Worm (Caenorhabditis elegans): ENCODE measurements around the gene lido-2.

lido-2 gene

DNA sequence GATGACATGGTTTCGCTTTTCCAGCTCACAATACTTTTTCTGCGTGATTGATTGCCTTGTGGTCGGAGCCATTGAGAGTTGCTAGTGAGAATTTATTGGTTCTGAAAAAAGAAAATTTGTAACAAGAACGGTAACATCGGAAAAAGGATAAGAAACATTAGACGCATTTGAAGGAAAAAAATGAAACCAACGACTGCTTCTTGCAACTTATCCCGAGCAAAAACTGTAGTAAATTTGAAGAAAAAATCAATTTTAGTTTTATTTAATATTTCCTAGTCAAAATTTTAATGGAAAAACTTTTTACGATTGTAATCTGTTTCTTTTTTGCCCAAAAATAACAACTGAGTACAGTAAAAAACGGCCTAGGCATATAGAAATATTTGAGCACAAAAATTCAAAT lies 7.1 kb upstream of the lido-2 start, which contains the start of gene lido-4:
Gene lido-4, minus strand, starts transcription at position 101 of the 400 bp plus-strand sequence.
- no peak for TF ChIP-seq ccch-3 (GFP tag; optimal IDR thresholded peaks at IDR 0.05)
- TF ChIP-seq let-607 (tag; optimal IDR thresholded peaks at IDR 0.05), result no peak
- TF ChIP-seq let-526 (GFP tag; IDR thresholded peaks at IDR 0.05), result no peak
- TF ChIP-seq C06A6.2 (GFP tag; conservative IDR thresholded peaks at IDR 0.05), result no peak
- no peak for TF ChIP-seq dpff-1 (tag; optimal IDR thresholded peaks at IDR 0.05)
- TF ChIP-seq sea-2 (GFP tag; IDR thresholded peaks at IDR 0.05), result no peak
- TF ChIP-seq snpc-4 (GFP tag; optimal IDR thresholded peaks at IDR 0.05), result no peak
- TF ChIP-seq snpc-4 (tag; optimal IDR thresholded peaks at IDR 0.05), result no peak
- TF ChIP-seq T26A5.8 (tag; optimal IDR thresholded peaks at IDR 0.05), result no peak
- no peak for TF ChIP-seq hmg-20 (GFP tag; IDR thresholded peaks at IDR 0.05)
- TF ChIP-seq Y67H2A.10 (GFP tag; conservative IDR thresholded peaks at IDR 0.05), result no peak
- no peak for TF ChIP-seq ztf-26 (tag; optimal IDR thresholded peaks at IDR 0.05)
- TF ChIP-seq K12H6.12 (tag; optimal IDR thresholded peaks at IDR 0.05), result no peak
- TF ChIP-seq pbrm-1 (GFP tag; IDR thresholded peaks at IDR 0.05), result no peak
- TF ChIP-seq rec-8 (tag; optimal IDR thresholded peaks at IDR 0.05), result no peak
- TF ChIP-seq ztf-6 (GFP tag; IDR thresholded peaks at IDR 0.05), result no peak
- TF ChIP-seq Y95B8A.8 (GFP tag; IDR thresholded peaks at IDR 0.05), result no peak

DNA sequence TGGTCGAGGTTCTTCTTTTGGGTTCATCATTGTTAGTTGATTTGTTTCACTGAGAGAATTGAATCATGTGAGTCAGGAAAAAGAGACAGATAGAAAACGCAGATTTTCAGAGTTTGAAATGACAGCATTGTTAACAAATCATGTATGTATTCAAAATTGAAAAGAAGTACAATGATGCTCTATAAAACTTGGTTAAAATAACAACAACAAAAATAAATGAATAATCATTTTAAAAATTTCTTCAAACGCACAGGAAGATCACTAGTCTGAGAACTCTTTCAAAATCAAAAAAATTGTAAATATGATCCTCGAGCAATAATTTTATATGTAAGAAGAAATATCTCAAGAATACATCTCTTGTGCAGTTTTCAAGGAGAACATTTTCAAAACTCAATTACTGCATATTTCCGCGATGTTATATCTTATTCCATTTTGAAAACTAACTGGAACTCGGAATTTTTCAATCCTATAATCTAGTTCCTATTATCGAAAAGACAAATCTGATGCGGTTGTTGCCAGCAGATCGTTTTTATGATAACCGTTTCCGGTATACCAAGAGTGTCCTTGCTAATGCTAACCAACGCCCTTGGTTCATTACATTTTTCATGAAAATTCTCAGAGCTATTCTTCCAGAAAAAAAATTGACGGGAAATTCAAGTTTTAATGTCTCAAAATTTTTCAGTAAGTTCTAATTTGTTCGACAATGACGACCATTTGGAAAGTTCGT lies 3.9 kb downstream of the lido-2 start, which contains the start of gene lido-1:
Gene lido-1, minus strand, starts transcription at position 51 of the 727 bp plus-strand sequence.
- TF ChIP-seq Y56A3A.18 (GFP tag; IDR thresholded peaks at IDR 0.05) (no peak), ceh-100 (GFP tag; IDR thresholded peaks at IDR 0.05) (no peak), F22D6.2 (tag; optimal IDR thresholded peaks at IDR 0.05) (no peak), K12H6.12 (tag; optimal IDR thresholded peaks at IDR 0.05) (no peak), tbx-9 (tag; optimal IDR thresholded peaks at IDR 0.05; ENCODE audit: borderline replicate concordance) (no peak), efl-1 (GFP tag; optimal IDR thresholded peaks at IDR 0.05) (no peak), die-1 (tag; optimal IDR thresholded peaks at IDR 0.05) (no peak), unc-130 (GFP tag; optimal IDR thresholded peaks at IDR 0.05) (no peak), sea-2 (GFP tag; IDR thresholded peaks at IDR 0.05) (no peak), F57A8.1 (GFP tag; optimal IDR thresholded peaks at IDR 0.05) (no peak), ceh-58 (GFP tag; IDR thresholded peaks at IDR 0.05) (no peak), tbp1 (GFP tag; optimal IDR thresholded peaks at IDR 0.05) (no peak), fkh-3 (tag; optimal IDR thresholded peaks at IDR 0.05) (no peak)

DNA sequence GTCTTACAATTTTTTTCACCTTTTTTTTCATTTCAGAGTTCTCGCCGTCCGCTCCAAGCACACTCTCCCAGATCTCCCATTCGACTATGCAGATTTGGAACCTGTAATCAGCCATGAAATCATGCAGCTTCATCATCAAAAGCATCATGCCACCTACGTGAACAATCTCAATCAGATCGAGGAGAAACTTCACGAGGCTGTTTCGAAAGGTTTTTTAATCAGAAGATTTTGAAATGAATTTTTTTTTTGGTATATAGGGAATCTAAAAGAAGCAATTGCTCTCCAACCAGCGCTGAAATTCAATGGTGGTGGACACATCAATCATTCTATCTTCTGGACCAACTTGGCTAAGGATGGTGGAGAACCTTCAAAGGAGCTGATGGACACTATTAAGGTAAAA lies 7.4 kb downstream of the lido-2 start, which contains the start of gene C08A9.3:
Gene C08A9.3, minus strand, starts transcription at position 101 of the 400 bp plus-strand sequence.
- TF ChIP-seq C06A6.2 (GFP tag; conservative IDR thresholded peaks at IDR 0.05) (no peak), egl-44 (GFP tag; IDR thresholded peaks at IDR 0.05) (no peak)

DNA sequence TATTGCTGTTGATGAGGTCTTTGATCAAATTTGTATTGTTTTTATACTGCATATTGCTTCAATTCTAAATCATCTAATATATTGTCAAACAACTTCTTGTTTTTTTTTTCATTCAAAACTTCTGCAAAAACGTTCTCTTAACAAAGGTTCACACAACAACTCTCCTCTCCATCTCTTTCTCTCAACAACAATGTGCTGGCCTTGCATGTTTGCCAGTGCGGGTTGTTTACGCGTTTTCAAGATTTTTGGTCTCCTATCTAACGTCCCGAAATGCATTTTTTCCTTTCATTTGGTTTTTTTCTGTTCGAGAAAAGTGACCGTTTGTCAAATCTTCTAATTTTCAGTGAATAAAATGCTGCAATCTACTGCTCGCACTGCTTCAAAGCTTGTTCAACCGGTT lies 8.1 kb downstream of the lido-2 start, which contains the start of gene sod-3:
Gene sod-3, plus strand, starts transcription at position 338 of the 400 bp plus-strand sequence.
- TF ChIP-seq dox-1 (GFP tag; IDR thresholded peaks at IDR 0.05), result no peak

DNA sequence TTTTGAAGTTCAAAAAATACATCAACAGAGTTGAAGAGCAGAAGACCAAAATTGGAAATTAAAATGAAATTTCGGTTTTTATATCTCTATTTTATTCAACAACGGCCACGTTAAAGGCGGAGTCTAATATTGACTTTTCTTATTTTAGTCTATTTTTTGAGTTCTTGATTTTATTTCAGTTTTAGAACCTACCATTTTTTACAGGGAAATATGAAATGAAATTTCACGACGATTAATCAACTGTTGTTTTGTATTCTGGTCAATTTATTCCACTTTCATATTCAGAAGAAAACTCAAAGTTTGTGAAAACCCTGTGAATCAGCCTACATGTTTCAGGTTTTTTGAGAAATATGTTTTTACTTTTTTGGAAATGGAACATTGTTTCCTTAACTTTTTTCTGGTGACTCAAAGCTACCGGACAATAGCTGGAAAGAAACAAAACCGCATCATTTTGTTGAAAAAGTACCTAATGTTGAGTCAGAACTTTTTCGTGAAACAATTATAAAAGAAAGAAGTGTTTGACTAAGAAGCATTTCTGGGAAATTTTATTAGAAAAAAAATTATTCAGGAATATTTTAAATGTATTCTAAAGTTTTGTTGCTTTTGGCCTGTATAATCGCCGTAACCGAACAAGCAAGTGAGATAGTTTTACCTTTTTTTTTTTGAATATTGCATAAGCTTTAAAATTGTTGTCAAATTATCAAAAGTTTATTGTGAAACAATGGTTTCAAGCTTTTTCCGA lies 19.8 kb downstream of the lido-2 start, which contains the start of the genes irld-23 and C08A9.10:
Gene irld-23, minus strand, starts transcription at position 51 of the 742 bp plus-strand sequence.
Gene C08A9.10, plus strand, starts transcription at position 545 of the 742 bp plus-strand sequence.
- TF ChIP-seq ekl-4 (GFP tag; IDR thresholded peaks at IDR 0.05) (no peak), pbrm-1 (GFP tag; IDR thresholded peaks at IDR 0.05) (no peak), ets-4 (GFP tag; optimal IDR thresholded peaks at IDR 0.05) (no peak), ztf-6 (GFP tag; IDR thresholded peaks at IDR 0.05) (no peak), him-1 (tag; optimal IDR thresholded peaks at IDR 0.05) (no peak), lsl-1 (GFP tag; optimal IDR thresholded peaks at IDR 0.05) (no peak), nhr-179 (tag; optimal IDR thresholded peaks at IDR 0.05) (no peak)

Data from whole organism, young adult.